Worm (Caenorhabditis elegans) whole organism, early embryonic: ENCODE data around the gene C12D8.9.

Source experiments
- aly-1 ChIP-seq: sonication (generic microtip); optimal IDR thresholded peaks from 2 replicates; lab custom pipeline; 2016; ENCODE audit warnings: missing genetic modification characterization, missing compliant biosample characterization
- ama-1 ChIP-seq: fragments of 150-350 bp; optimal IDR thresholded peaks from 2 replicates; lab custom pipeline; 2014
- ceh-13 ChIP-seq: fragments of 200-800 bp; sonication (Bioruptor generic); optimal IDR thresholded peaks from 2 replicates; lab custom pipeline; 2018; ENCODE audit warnings: mild to moderate bottlenecking, missing genetic modification characterization, missing compliant biosample characterization
- scrt-1 ChIP-seq: fragments of 200-800 bp; sonication (Bioruptor generic); IDR thresholded peaks from 2 replicates; pipeline ENCODE4 v1.3.6; 2022; ENCODE audit warnings: missing genetic modification characterization, missing compliant biosample characterization

DNA sequence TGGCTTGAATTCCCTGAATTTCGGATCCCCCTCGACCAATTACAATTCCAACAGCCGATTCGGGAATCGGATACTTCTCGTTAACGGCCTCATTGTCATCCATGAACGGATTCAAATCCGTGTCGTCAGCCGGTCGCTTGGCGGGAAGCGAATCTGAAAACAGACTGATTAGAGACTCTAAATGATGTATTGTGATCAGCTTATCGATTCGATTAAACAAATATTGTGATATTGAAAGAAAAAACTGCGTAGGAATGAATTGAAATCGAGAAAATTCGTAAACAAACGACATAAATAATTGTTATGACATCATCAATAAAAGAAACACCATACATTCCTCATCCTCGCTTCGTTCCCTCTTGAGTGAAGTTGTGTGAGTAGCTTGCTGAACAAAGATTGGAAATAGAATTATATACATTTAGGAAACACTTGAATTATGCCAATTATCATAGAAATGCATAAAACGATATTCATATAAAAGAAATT lies 5.0 kb downstream of the C12D8.9 start:
- TF ChIP-seq aly-1 (tag; lab: Kevin White, UChicago) (no peak), ama-1 (lab: Kevin White, UChicago) (no peak), scrt-1 (no peak), ceh-13 (GFP tag; lab: Kevin White, UChicago) (no peak)
